Worm (Caenorhabditis elegans) whole organism, L3 larva: ENCODE data around the gene acs-5.

Experiments used
- R02D3.7 ChIP-seq: fragments of 150-350 bp; optimal IDR thresholded peaks from 2 replicates; lab custom pipeline; 2014; ENCODE audit warnings: missing biosample characterization, missing genetic modification characterization
- ZK546.5 ChIP-seq: sonication (generic microtip); optimal IDR thresholded peaks from 2 replicates; lab custom pipeline; 2017; ENCODE audit warnings: missing biosample characterization, missing genetic modification characterization
- aly-2 ChIP-seq: fragments of 150-350 bp; optimal IDR thresholded peaks from 2 replicates; lab custom pipeline; 2014; ENCODE audit warnings: missing biosample characterization, missing genetic modification characterization
- ama-1 ChIP-seq: fragments of 150-350 bp; optimal IDR thresholded peaks from 2 replicates; lab custom pipeline; 2018
- ceh-16 ChIP-seq: sonication (generic microtip); optimal IDR thresholded peaks from 2 replicates; lab custom pipeline; 2017; ENCODE audit warnings: missing biosample characterization, missing genetic modification characterization
- ceh-28 ChIP-seq: fragments of 150-350 bp; optimal IDR thresholded peaks from 2 replicates; lab custom pipeline; 2014; ENCODE audit warnings: missing biosample characterization, missing genetic modification reagents, missing genetic modification characterization
- ceh-82 ChIP-seq: fragments of 150-350 bp; optimal IDR thresholded peaks from 2 replicates; lab custom pipeline; 2014; ENCODE audit warnings: missing biosample characterization, missing genetic modification characterization
- daf-12 ChIP-seq: fragments of 150-350 bp; optimal IDR thresholded peaks from 2 replicates; lab custom pipeline; 2014; ENCODE audit warnings: missing biosample characterization, missing genetic modification reagents, missing genetic modification characterization
- egl-27 ChIP-seq: sonication (generic microtip); optimal IDR thresholded peaks from 4 replicates; lab custom pipeline; 2017; ENCODE audit warnings: missing biosample characterization, missing genetic modification reagents, missing genetic modification characterization
- egl-5 ChIP-seq: fragments of 150-350 bp; optimal IDR thresholded peaks from 2 replicates; lab custom pipeline; 2017; ENCODE audit warnings: missing biosample characterization, missing genetic modification reagents, missing genetic modification characterization, inconsistent platforms
- elt-2 ChIP-seq: sonication (generic microtip); optimal IDR thresholded peaks from 2 replicates; lab custom pipeline; 2016; ENCODE audit warnings: missing genetic modification reagents, mild to moderate bottlenecking, missing genetic modification characterization, missing compliant biosample characterization
- eor-1 ChIP-seq, 2 experiments: fragments of 150-350 bp; optimal IDR thresholded peaks; 2 replicates each; lab custom pipeline; 2014 to 2018; ENCODE audit warnings: missing biosample characterization in 2 of 2, missing genetic modification characterization in 2 of 2
- fkh-10 ChIP-seq: sonication (generic microtip); optimal IDR thresholded peaks from 2 replicates; lab custom pipeline; 2017; ENCODE audit warnings: missing biosample characterization, missing genetic modification reagents, missing genetic modification characterization
- fkh-2 ChIP-seq: fragments of 150-350 bp; optimal IDR thresholded peaks from 2 replicates; lab custom pipeline; 2014; ENCODE audit warnings: missing biosample characterization, missing genetic modification reagents, missing genetic modification characterization
- hmg-11 ChIP-seq: sonication (generic microtip); optimal IDR thresholded peaks from 2 replicates; lab custom pipeline; 2016; ENCODE audit warnings: missing genetic modification characterization, missing compliant biosample characterization
- jun-1 ChIP-seq: fragments of 150-350 bp; optimal IDR thresholded peaks from 2 replicates; lab custom pipeline; 2014; ENCODE audit warnings: missing biosample characterization, missing genetic modification reagents, missing genetic modification characterization
- lin-15B ChIP-seq: fragments of 150-350 bp; optimal IDR thresholded peaks from 2 replicates; lab custom pipeline; 2014; ENCODE audit warnings: missing biosample characterization, missing genetic modification characterization
- lin-39 ChIP-seq: fragments of 150-350 bp; optimal IDR thresholded peaks from 2 replicates; lab custom pipeline; 2018; ENCODE audit warnings: missing biosample characterization, missing genetic modification reagents, missing genetic modification characterization
- lsy-12 ChIP-seq: sonication (generic microtip); optimal IDR thresholded peaks from 2 replicates; lab custom pipeline; 2016; ENCODE audit warnings: mild to moderate bottlenecking, missing genetic modification characterization, missing compliant biosample characterization
- mdl-1 ChIP-seq: fragments of 150-350 bp; optimal IDR thresholded peaks from 2 replicates; lab custom pipeline; 2014; ENCODE audit warnings: missing biosample characterization, missing genetic modification characterization
- mml-1 ChIP-seq: fragments of 150-350 bp; sonication (generic microtip); optimal IDR thresholded peaks from 3 replicates; lab custom pipeline; 2014; ENCODE audit warnings: missing biosample characterization, missing genetic modification characterization
- nfya-1 ChIP-seq: sonication (generic microtip); optimal IDR thresholded peaks from 2 replicates; lab custom pipeline; 2017; ENCODE audit warnings: missing genetic modification characterization, mild to moderate bottlenecking, missing compliant biosample characterization, antibody characterized with exemption, moderate library complexity; ENCODE audit not compliant: insufficient read depth
- nhr-11 ChIP-seq: fragments of 150-350 bp; optimal IDR thresholded peaks from 2 replicates; lab custom pipeline; 2014; ENCODE audit warnings: missing biosample characterization, missing genetic modification characterization
- nhr-23 ChIP-seq: fragments of 150-350 bp; optimal IDR thresholded peaks from 2 replicates; lab custom pipeline; 2014; ENCODE audit warnings: missing biosample characterization, missing genetic modification reagents, missing genetic modification characterization
- nhr-25 ChIP-seq: sonication (generic microtip); optimal IDR thresholded peaks from 2 replicates; lab custom pipeline; 2017; ENCODE audit warnings: missing biosample characterization, missing genetic modification characterization
- nhr-43 ChIP-seq: sonication (generic microtip); optimal IDR thresholded peaks from 2 replicates; lab custom pipeline; 2016; ENCODE audit warnings: mild to moderate bottlenecking, missing genetic modification characterization, missing compliant biosample characterization; ENCODE audit not compliant: poor library complexity, severe bottlenecking
- nhr-67 ChIP-seq: fragments of 150-350 bp; optimal IDR thresholded peaks from 2 replicates; lab custom pipeline; 2014; ENCODE audit warnings: missing biosample characterization, missing genetic modification characterization
- nhr-76 ChIP-seq: fragments of 150-350 bp; sonication (generic microtip); optimal IDR thresholded peaks from 5 replicates; lab custom pipeline; 2014; ENCODE audit warnings: missing biosample characterization, missing genetic modification characterization
- pha-4 ChIP-seq: fragments of 150-350 bp; optimal IDR thresholded peaks from 2 replicates; lab custom pipeline; 2014; ENCODE audit warnings: missing biosample characterization, missing genetic modification reagents, missing genetic modification characterization
- pqm-1 ChIP-seq: fragments of 150-350 bp; optimal IDR thresholded peaks from 2 replicates; lab custom pipeline; 2017; ENCODE audit warnings: missing biosample characterization, missing genetic modification characterization, inconsistent platforms
- sea-2 ChIP-seq: fragments of 150-350 bp; sonication (generic microtip); optimal IDR thresholded peaks from 4 replicates; lab custom pipeline; 2014; ENCODE audit warnings: missing biosample characterization, missing genetic modification reagents, missing genetic modification characterization
- skn-1 ChIP-seq: fragments of 150-350 bp; optimal IDR thresholded peaks from 2 replicates; lab custom pipeline; 2014; ENCODE audit warnings: missing biosample characterization, missing genetic modification characterization
- snpc-4 ChIP-seq: fragments of 150-350 bp; optimal IDR thresholded peaks from 2 replicates; lab custom pipeline; 2014; ENCODE audit warnings: missing biosample characterization, missing genetic modification characterization
- tbx-2 ChIP-seq: sonication (generic microtip); optimal IDR thresholded peaks from 2 replicates; lab custom pipeline; 2016; ENCODE audit warnings: mild to moderate bottlenecking, missing genetic modification characterization, missing compliant biosample characterization
- unc-39 ChIP-seq: sonication (generic microtip); optimal IDR thresholded peaks from 4 replicates; lab custom pipeline; 2017; ENCODE audit warnings: missing biosample characterization, missing genetic modification characterization
- unc-62 ChIP-seq: fragments of 150-350 bp; sonication (generic microtip); optimal IDR thresholded peaks from 4 replicates; lab custom pipeline; 2014; ENCODE audit warnings: missing biosample characterization, missing genetic modification reagents, missing genetic modification characterization
- zag-1 ChIP-seq: fragments of 150-350 bp; optimal IDR thresholded peaks from 2 replicates; lab custom pipeline; 2014; ENCODE audit warnings: missing biosample characterization, missing genetic modification characterization
- ztf-11 ChIP-seq: fragments of 150-350 bp; optimal IDR thresholded peaks from 2 replicates; lab custom pipeline; 2014; ENCODE audit warnings: missing biosample characterization, missing genetic modification characterization
- ztf-4 ChIP-seq: fragments of 150-350 bp; optimal IDR thresholded peaks from 2 replicates; lab custom pipeline; 2014; ENCODE audit warnings: missing biosample characterization, missing genetic modification characterization

acs-5 gene

ce11 chrIII:13535735-13536390 is 7.5 kb downstream of the acs-5 start:
- TF ChIP-seq unc-39 (tag; lab: Kevin White, UChicago) (no peak), lin-15B (tag; lab: Kevin White, UChicago) (no peak), hmg-11 (tag; lab: Kevin White, UChicago) (no peak), nfya-1 (tag; lab: Kevin White, UChicago) (no peak), fkh-10 (GFP tag; lab: Kevin White, UChicago) (no peak), nhr-25 (tag; lab: Kevin White, UChicago) (no peak), ceh-16 (tag; lab: Kevin White, UChicago) (no peak), ztf-11 (tag; lab: Kevin White, UChicago) (no peak), skn-1 (tag; lab: Kevin White, UChicago) (no peak), eor-1 (tag; optimal IDR thresholded peaks at IDR 0.05; lab: Kevin White, UChicago) (no peak), ZK546.5 (tag; lab: Kevin White, UChicago) (no peak), elt-2 (tag; lab: Kevin White, UChicago) (no peak), unc-62 (GFP tag; lab: Kevin White, UChicago) (no peak), ztf-4 (tag; lab: Kevin White, UChicago) (no peak)
- TF ChIP-seq, all 47 proteins: peak for 0

ce11 chrIII:13534704-13535103 is 8.6 kb downstream of the acs-5 start:
- TF ChIP-seq pqm-1 (tag; lab: Kevin White, UChicago) (no peak), jun-1 (tag; lab: Kevin White, UChicago) (no peak), egl-5 (tag; lab: Kevin White, UChicago) (no peak), eor-1 (tag; optimal IDR thresholded peaks at IDR 0.05; lab: Kevin White, UChicago) (no peak), pha-4 (peak; percentile 4), tbx-2 (tag; lab: Kevin White, UChicago) (no peak), elt-2 (tag; lab: Kevin White, UChicago) (no peak), snpc-4 (no peak), nhr-23 (tag; lab: Kevin White, UChicago) (peak; percentile 18), nhr-67 (no peak), nhr-25 (tag; lab: Kevin White, UChicago) (peak; percentile 63), sea-2 (GFP tag; lab: Kevin White, UChicago) (no peak)

ce11 chrIII:13530838-13531237 is 12.5 kb downstream of the acs-5 start:
- TF ChIP-seq pha-4 = peak; percentile 67
- TF ChIP-seq ceh-82 (tag; lab: Kevin White, UChicago) = no peak

ce11 chrIII:13530017-13530416 is 13.3 kb downstream of the acs-5 start:
- TF ChIP-seq lsy-12 (tag; lab: Kevin White, UChicago) (peak; percentile 34), ama-1 (lab: Kevin White, UChicago) (no peak), nfya-1 (tag; lab: Kevin White, UChicago) (peak; percentile 83), fkh-2 (tag; lab: Kevin White, UChicago) (no peak), pqm-1 (tag; lab: Kevin White, UChicago) (no peak), nhr-25 (tag; lab: Kevin White, UChicago) (peak; percentile 87), nhr-23 (tag; lab: Kevin White, UChicago) (peak; percentile 79), ztf-4 (tag; lab: Kevin White, UChicago) (no peak), mdl-1 (tag; lab: Kevin White, UChicago) (no peak), ztf-11 (tag; lab: Kevin White, UChicago) (no peak), jun-1 (tag; lab: Kevin White, UChicago) (no peak), aly-2 (tag; lab: Kevin White, UChicago) (no peak), snpc-4 (peak; percentile 35), elt-2 (tag; lab: Kevin White, UChicago) (peak; percentile 11), fkh-10 (GFP tag; lab: Kevin White, UChicago) (no peak), nhr-43 (no peak), zag-1 (tag; lab: Kevin White, UChicago) (no peak), nhr-76 (tag; lab: Kevin White, UChicago) (no peak), ceh-28 (tag; lab: Kevin White, UChicago) (peak; percentile 19), daf-12 (no peak), skn-1 (tag; lab: Kevin White, UChicago) (no peak), hmg-11 (tag; lab: Kevin White, UChicago) (peak; percentile 61), mml-1 (tag; lab: Kevin White, UChicago) (no peak), R02D3.7 (tag; lab: Kevin White, UChicago) (no peak), nhr-67 (no peak), pha-4 (peak; percentile 68), lin-39 (tag; lab: Kevin White, UChicago) (peak; percentile 83), ceh-82 (tag; lab: Kevin White, UChicago) (no peak), nhr-11 (tag; lab: Kevin White, UChicago) (no peak), egl-27 (tag; lab: Kevin White, UChicago) (no peak), lin-15B (tag; lab: Kevin White, UChicago) (peak; percentile 82), eor-1 (tag; optimal IDR thresholded peaks at IDR 0.05; lab: Kevin White, UChicago) (no peak)
